Worm (Caenorhabditis elegans) whole organism, early embryonic: ENCODE results near the gene letm-1.

Experiments used
- B0310.2 ChIP-seq: sonication (generic microtip); optimal IDR thresholded peaks from 2 replicates; lab custom pipeline; 2016; ENCODE audit warnings: mild to moderate bottlenecking, missing genetic modification characterization, missing compliant biosample characterization
- F13C5.2 ChIP-seq: sonication (generic microtip); optimal IDR thresholded peaks from 2 replicates; lab custom pipeline; 2017; ENCODE audit warnings: mild to moderate bottlenecking, missing genetic modification characterization, inconsistent platforms, missing compliant biosample characterization
- aly-1 ChIP-seq: sonication (generic microtip); optimal IDR thresholded peaks from 2 replicates; lab custom pipeline; 2016; ENCODE audit warnings: missing genetic modification characterization, missing compliant biosample characterization
- ama-1 ChIP-seq: fragments of 150-350 bp; optimal IDR thresholded peaks from 2 replicates; lab custom pipeline; 2014
- ceh-13 ChIP-seq: fragments of 200-800 bp; sonication (Bioruptor generic); optimal IDR thresholded peaks from 2 replicates; lab custom pipeline; 2018; ENCODE audit warnings: mild to moderate bottlenecking, missing genetic modification characterization, missing compliant biosample characterization
- ceh-36 ChIP-seq: sonication (generic microtip); optimal IDR thresholded peaks from 2 replicates; lab custom pipeline; 2016; ENCODE audit warnings: missing genetic modification characterization, inconsistent platforms, missing compliant biosample characterization
- ets-7 ChIP-seq: sonication (generic microtip); optimal IDR thresholded peaks from 2 replicates; lab custom pipeline; 2016; ENCODE audit warnings: missing genotype, missing genetic modification characterization, missing compliant biosample characterization
- flt-1 ChIP-seq: fragments of 200-800 bp; sonication (Bioruptor generic); IDR thresholded peaks from 2 replicates; pipeline ENCODE4 v1.3.6; 2022; ENCODE audit warnings: missing genetic modification characterization, missing compliant biosample characterization
- hmbx-1 ChIP-seq: sonication (generic microtip); optimal IDR thresholded peaks from 2 replicates; lab custom pipeline; 2016; ENCODE audit warnings: mild to moderate bottlenecking, missing genetic modification characterization, missing compliant biosample characterization
- hmg-4 ChIP-seq: fragments of 200-800 bp; sonication (Bioruptor generic); optimal IDR thresholded peaks from 2 replicates; lab custom pipeline; 2018; ENCODE audit warnings: mild to moderate bottlenecking, missing genetic modification characterization, missing compliant biosample characterization
- hnd-1 ChIP-seq: sonication (generic microtip); optimal IDR thresholded peaks from 2 replicates; lab custom pipeline; 2016; ENCODE audit warnings: missing genetic modification characterization, missing compliant biosample characterization
- pes-1 ChIP-seq: fragments of 200-800 bp; sonication (Bioruptor generic); IDR thresholded peaks from 2 replicates; pipeline ENCODE4 v1.3.6; 2022; ENCODE audit warnings: missing genetic modification reagents, missing genetic modification characterization, missing compliant biosample characterization
- scrt-1 ChIP-seq: fragments of 200-800 bp; sonication (Bioruptor generic); IDR thresholded peaks from 2 replicates; pipeline ENCODE4 v1.3.6; 2022; ENCODE audit warnings: missing genetic modification characterization, missing compliant biosample characterization
- sea-1 ChIP-seq: fragments of 200-800 bp; sonication (Bioruptor generic); conservative IDR thresholded peaks from 2 replicates; pipeline ENCODE4 v1.3.6; 2022; ENCODE audit warnings: missing genetic modification characterization, missing compliant biosample characterization
- tbx-11 ChIP-seq: fragments of 200-800 bp; sonication (Bioruptor generic); IDR thresholded peaks from 2 replicates; pipeline ENCODE4 v1.3.6; 2022; ENCODE audit warnings: missing genetic modification characterization, missing compliant biosample characterization
- tbx-37 ChIP-seq: fragments of 200-800 bp; sonication (Bioruptor generic); conservative IDR thresholded peaks from 2 replicates; pipeline ENCODE4 v1.3.6; 2022; ENCODE audit warnings: missing genetic modification reagents, missing genetic modification characterization, missing compliant biosample characterization
- tra-4 ChIP-seq: sonication (generic microtip); optimal IDR thresholded peaks from 2 replicates; lab custom pipeline; 2017; ENCODE audit warnings: missing genetic modification characterization, missing compliant biosample characterization

Gene letm-1

ce11 chrV:13668337-13668736 is 7.3 kb downstream of the letm-1 start:
- TF ChIP-seq pes-1 (GFP tag; lab: Robert Waterston, UW), result 0 out of 2 replicates have a peak, but pooled peaks have one; percentile 18
- no peak for TF ChIP-seq hmg-4 (GFP tag; lab: Kevin White, UChicago)

ce11 chrV:13669170-13669569 is 8.1 kb downstream of the letm-1 start:
- no peak for TF ChIP-seq F13C5.2
- TF ChIP-seq tra-4 (tag; lab: Kevin White, UChicago), result no peak
- TF ChIP-seq aly-1 (tag; lab: Kevin White, UChicago), result no peak
- no peak for TF ChIP-seq ceh-13
- no peak for TF ChIP-seq tbx-37 (GFP tag; lab: Robert Waterston, UW)
- TF ChIP-seq hmbx-1 (tag; lab: Kevin White, UChicago), result no peak
- no peak for TF ChIP-seq ets-7 (tag; lab: Kevin White, UChicago)
- no peak for TF ChIP-seq ama-1 (lab: Kevin White, UChicago)
- TF ChIP-seq hnd-1, result no peak
- no peak for TF ChIP-seq flt-1
- TF ChIP-seq hmg-4 (GFP tag; lab: Kevin White, UChicago), result no peak
- TF ChIP-seq scrt-1, result no peak

- TF ChIP-seq ceh-13, result no peak
- TF ChIP-seq hmbx-1 (tag; lab: Kevin White, UChicago), result no peak
- TF ChIP-seq ets-7 (tag; lab: Kevin White, UChicago), result no peak
- no peak for TF ChIP-seq B0310.2 (tag; lab: Kevin White, UChicago)
- no peak for TF ChIP-seq hnd-1
- no peak for TF ChIP-seq flt-1
- TF ChIP-seq F13C5.2, result no peak
- TF ChIP-seq hmg-4 (GFP tag; lab: Kevin White, UChicago), result no peak
- no peak for TF ChIP-seq pes-1 (GFP tag; lab: Robert Waterston, UW)
- no peak for TF ChIP-seq aly-1 (tag; lab: Kevin White, UChicago)
- no peak for TF ChIP-seq tra-4 (tag; lab: Kevin White, UChicago)
- no peak for TF ChIP-seq ama-1 (lab: Kevin White, UChicago)
- no peak for TF ChIP-seq tbx-37 (GFP tag; lab: Robert Waterston, UW)
These were observed 11.0 kb downstream of the letm-1 start, which contains the start of the genes mip-2 and F58G11.4 for ce11 chrV:13671911-13672639. TSS of gene mip-2 (minus strand) at chrV:13671958. TSS of gene F58G11.4 (plus strand) at chrV:13672589.

- no peak for TF ChIP-seq flt-1
- no peak for TF ChIP-seq ceh-36 (tag; lab: Kevin White, UChicago)
- peak; percentile 45 for TF ChIP-seq F13C5.2
These were observed 17.5 kb downstream of the letm-1 start, which contains the start of the genes tag-65 and ccz-1 for ce11 chrV:13678542-13678941. TSS of gene tag-65 (minus strand) at chrV:13678587. TSS of gene ccz-1 (plus strand) at chrV:13678875.

- TF ChIP-seq hmbx-1 (tag; lab: Kevin White, UChicago), result no peak
- no peak for TF ChIP-seq sea-1
- no peak for TF ChIP-seq hmg-4 (GFP tag; lab: Kevin White, UChicago)
These were observed 18.8 kb downstream of the letm-1 start for ce11 chrV:13679859-13680258.

- TF ChIP-seq pes-1 (GFP tag; lab: Robert Waterston, UW) (0 out of 2 replicates have a peak, but pooled peaks have one; percentile 24), sea-1 (no peak), hnd-1 (no peak)
These were observed 20.4 kb downstream of the letm-1 start for ce11 chrV:13681445-13681844.

ce11 chrV:13686513-13686912 is 25.5 kb downstream of the letm-1 start:
- TF ChIP-seq ceh-13 (no peak), tbx-11 (GFP tag; lab: Robert Waterston, UW) (no peak), aly-1 (tag; lab: Kevin White, UChicago) (no peak), ceh-36 (tag; lab: Kevin White, UChicago) (no peak), flt-1 (no peak), B0310.2 (tag; lab: Kevin White, UChicago) (no peak), ets-7 (tag; lab: Kevin White, UChicago) (no peak), hmg-4 (GFP tag; lab: Kevin White, UChicago) (no peak), hmbx-1 (tag; lab: Kevin White, UChicago) (no peak), tra-4 (tag; lab: Kevin White, UChicago) (no peak), scrt-1 (no peak), ama-1 (lab: Kevin White, UChicago) (no peak)

ce11 chrV:13687504-13687903 is 26.4 kb downstream of the letm-1 start:
- TF ChIP-seq aly-1 (tag; lab: Kevin White, UChicago) (no peak), flt-1 (no peak), pes-1 (GFP tag; lab: Robert Waterston, UW) (no peak)

- no peak for TF ChIP-seq ceh-36 (tag; lab: Kevin White, UChicago)
- TF ChIP-seq tbx-11 (GFP tag; lab: Robert Waterston, UW), result no peak
- no peak for TF ChIP-seq hnd-1
- no peak for TF ChIP-seq scrt-1
- no peak for TF ChIP-seq pes-1 (GFP tag; lab: Robert Waterston, UW)
- no peak for TF ChIP-seq ceh-13
- TF ChIP-seq aly-1 (tag; lab: Kevin White, UChicago), result no peak
- no peak for TF ChIP-seq F13C5.2
- TF ChIP-seq hmbx-1 (tag; lab: Kevin White, UChicago), result no peak
- TF ChIP-seq sea-1, result no peak
These were observed 28.5 kb downstream of the letm-1 start, which contains the start of gene T01D3.1 for ce11 chrV:13689592-13689991. TSS of gene T01D3.1 (plus strand) at chrV:13689892.
